ENCODE assay signal across 1 worm cellular context in the genomic region with DNA sequence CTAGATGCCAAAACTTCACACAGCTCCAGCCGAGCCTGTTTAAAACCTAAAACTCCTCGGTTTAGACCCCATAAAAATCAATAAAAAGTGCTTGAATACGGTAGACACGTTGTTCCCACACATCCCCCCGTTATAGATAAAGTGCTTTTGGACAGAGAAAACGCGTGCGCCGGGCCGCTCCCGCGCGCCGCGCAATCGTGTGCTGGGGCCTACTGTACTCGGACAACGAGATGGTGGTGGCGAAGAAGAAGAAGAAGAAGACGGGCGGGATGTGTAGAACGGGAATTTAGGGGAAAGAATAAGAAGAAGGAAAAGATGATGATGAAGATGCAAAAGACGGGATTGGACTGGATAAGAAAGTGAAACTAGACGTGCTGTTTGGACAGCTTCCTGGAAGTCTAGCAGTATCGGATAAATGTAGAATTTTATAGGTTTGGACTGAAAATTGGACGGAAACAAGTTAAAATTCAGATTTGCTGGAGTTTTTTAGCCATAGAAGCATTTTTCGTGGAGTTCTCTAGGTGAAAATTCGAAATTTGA.
TF ChIP-seq lines count a peak whose summit lies in the region.

No protein-coding gene starts in this region.

TF ChIP-seq in whole organism, L4 larva, 104 proteins besides CTCF, POLR2A, EP300 and RAD21 (continued from another document):
- no peak for TF ChIP-seq mxl-2 (GFP tag; conservative IDR thresholded peaks at IDR 0.05; lab: Robert Waterston, UW)
